Fruit fly (Drosophila melanogaster) S2 (cell line): ENCODE data around the gene dgt1.

ENCODE experiments used
- CG8478 ChIP-seq: fragments of >200 bp; optimal IDR thresholded peaks from 2 replicates; lab custom pipeline; 2018
- CTCF ChIP-seq, 2 experiments: fragments of >200 bp; optimal IDR thresholded peaks; 2 replicates each; lab custom pipeline; 2018

- TF ChIP-seq CG8478 (lab: Kevin White, UChicago): no peak
- no peak for TF ChIP-seq CTCF (optimal IDR thresholded peaks at IDR 0.05; lab: Kevin White, UChicago)
Measured at dm6 chr3R:29829228-29829786, 28.0 kb downstream of the dgt1 start.
